Worm (Caenorhabditis elegans) whole organism, L4 larva: ENCODE measurements around the gene F48G7.8.
A peak's percentile ranks its signal among the peaks of the same experiment; 100 is the strongest.

Source experiments
- F10B5.3 ChIP-seq: sonication (generic microtip); optimal IDR thresholded peaks from 2 replicates; lab custom pipeline; 2016; ENCODE audit warnings: mild to moderate bottlenecking, missing genetic modification characterization, missing compliant biosample characterization
- F26F4.8 ChIP-seq: fragments of 200-800 bp; sonication (Bioruptor generic); conservative IDR thresholded peaks from 2 replicates; pipeline ENCODE4 v1.3.6; 2022; ENCODE audit warnings: missing genetic modification characterization, missing compliant biosample characterization
- R02D3.7 ChIP-seq: fragments of 150-350 bp; sonication (generic microtip); optimal IDR thresholded peaks from 3 replicates; lab custom pipeline; 2014; ENCODE audit warnings: missing biosample characterization, missing genetic modification characterization
- aly-2 ChIP-seq: sonication (generic microtip); optimal IDR thresholded peaks from 2 replicates; lab custom pipeline; 2018; ENCODE audit warnings: missing biosample characterization, missing genetic modification characterization
- ama-1 ChIP-seq: fragments of 150-350 bp; optimal IDR thresholded peaks from 2 replicates; lab custom pipeline; 2014; ENCODE audit warnings: inconsistent platforms, mixed read lengths
- attf-4 ChIP-seq: sonication (generic microtip); optimal IDR thresholded peaks from 3 replicates; lab custom pipeline; 2017; ENCODE audit warnings: missing biosample characterization, missing genetic modification characterization
- ceh-44 ChIP-seq: fragments of 200-800 bp; sonication (Bioruptor generic); IDR thresholded peaks from 2 replicates; pipeline ENCODE4 v1.3.6; 2022; ENCODE audit warnings: missing genetic modification reagents, missing genetic modification characterization, missing compliant biosample characterization
- ces-1 ChIP-seq: fragments of 150-350 bp; sonication (generic microtip); optimal IDR thresholded peaks from 4 replicates; lab custom pipeline; 2014; ENCODE audit warnings: missing biosample characterization, missing genetic modification reagents, missing genetic modification characterization
- cey-2 ChIP-seq: sonication (generic microtip); optimal IDR thresholded peaks from 3 replicates; lab custom pipeline; 2017; ENCODE audit warnings: missing genetic modification characterization, mild to moderate bottlenecking, missing compliant biosample characterization, antibody characterized with exemption, borderline replicate concordance; ENCODE audit not compliant: insufficient read depth
- ctbp-1 ChIP-seq: fragments of 200-800 bp; sonication (Bioruptor generic); IDR thresholded peaks from 2 replicates; pipeline ENCODE4 v1.3.6; 2022; ENCODE audit warnings: missing genetic modification reagents, missing genetic modification characterization, missing compliant biosample characterization
- daf-8 ChIP-seq: fragments of 200-800 bp; sonication (Bioruptor generic); IDR thresholded peaks from 2 replicates; pipeline ENCODE4 v1.3.6; 2022; ENCODE audit warnings: missing genetic modification characterization, missing compliant biosample characterization
- dmd-6 ChIP-seq: fragments of 200-800 bp; sonication (Bioruptor generic); IDR thresholded peaks from 2 replicates; pipeline ENCODE4 v1.3.6; 2022; ENCODE audit warnings: missing genetic modification reagents, missing genetic modification characterization, missing compliant biosample characterization
- dmd-8 ChIP-seq: fragments of 200-800 bp; sonication (Bioruptor generic); IDR thresholded peaks from 2 replicates; pipeline ENCODE4 v1.3.6; 2022; ENCODE audit warnings: missing genetic modification characterization, missing compliant biosample characterization
- dve-1 ChIP-seq: sonication (generic microtip); optimal IDR thresholded peaks from 2 replicates; lab custom pipeline; 2017; ENCODE audit warnings: antibody characterized with exemption, mild to moderate bottlenecking, missing genetic modification characterization, missing compliant biosample characterization; ENCODE audit not compliant: insufficient read depth
- fos-1 ChIP-seq: fragments of 150-350 bp; optimal IDR thresholded peaks from 2 replicates; lab custom pipeline; 2014; ENCODE audit warnings: missing biosample characterization, missing genetic modification characterization
- lim-7 ChIP-seq: fragments of 200-800 bp; sonication (Bioruptor generic); IDR thresholded peaks from 2 replicates; pipeline ENCODE4 v1.3.6; 2022; ENCODE audit warnings: missing genetic modification characterization, missing compliant biosample characterization
- lin-15B ChIP-seq: fragments of 150-350 bp; sonication (generic microtip); optimal IDR thresholded peaks from 3 replicates; lab custom pipeline; 2014; ENCODE audit warnings: missing biosample characterization, missing genetic modification characterization
- lin-29 ChIP-seq: fragments of 200-800 bp; sonication (Bioruptor generic); IDR thresholded peaks from 2 replicates; pipeline ENCODE4 v1.3.6; 2022; ENCODE audit warnings: missing genetic modification reagents, missing genetic modification characterization, missing compliant biosample characterization
- lin-38 ChIP-seq: fragments of 200-800 bp; sonication (Bioruptor generic); IDR thresholded peaks from 2 replicates; pipeline ENCODE4 v1.3.6; 2022; ENCODE audit warnings: missing genetic modification reagents, missing genetic modification characterization, missing compliant biosample characterization
- lin-39 ChIP-seq: fragments of 150-350 bp; optimal IDR thresholded peaks from 2 replicates; lab custom pipeline; 2014; ENCODE audit warnings: missing biosample characterization, missing genetic modification reagents, missing genetic modification characterization
- mep-1 ChIP-seq: fragments of 150-350 bp; sonication (generic microtip); optimal IDR thresholded peaks from 3 replicates; lab custom pipeline; 2014; ENCODE audit warnings: missing biosample characterization, missing genetic modification characterization
- nhr-10 ChIP-seq: fragments of 150-350 bp; optimal IDR thresholded peaks from 2 replicates; lab custom pipeline; 2014; ENCODE audit warnings: missing biosample characterization, missing genetic modification characterization
- nhr-11 ChIP-seq: fragments of 150-350 bp; optimal IDR thresholded peaks from 2 replicates; lab custom pipeline; 2014; ENCODE audit warnings: missing biosample characterization, missing genetic modification characterization
- nhr-237 ChIP-seq: sonication (generic microtip); optimal IDR thresholded peaks from 2 replicates; lab custom pipeline; 2017; ENCODE audit warnings: missing biosample characterization, missing genetic modification characterization
- nhr-25 ChIP-seq: sonication (generic microtip); optimal IDR thresholded peaks from 2 replicates; lab custom pipeline; 2017; ENCODE audit warnings: missing genetic modification characterization, mild to moderate bottlenecking, missing compliant biosample characterization, antibody characterized with exemption, moderate library complexity, borderline replicate concordance; ENCODE audit not compliant: insufficient read depth
- nhr-48 ChIP-seq: sonication (generic microtip); optimal IDR thresholded peaks from 2 replicates; lab custom pipeline; 2016; ENCODE audit warnings: mild to moderate bottlenecking, missing genetic modification characterization, missing compliant biosample characterization
- nhr-6 ChIP-seq: fragments of 150-350 bp; optimal IDR thresholded peaks from 2 replicates; lab custom pipeline; 2014; ENCODE audit warnings: missing biosample characterization, missing genetic modification characterization
- sdz-12 ChIP-seq: fragments of 200-800 bp; sonication (Bioruptor generic); optimal IDR thresholded peaks from 2 replicates; lab custom pipeline; 2018; ENCODE audit warnings: mild to moderate bottlenecking, missing genetic modification characterization, missing compliant biosample characterization
- set-16 ChIP-seq: fragments of 200-800 bp; sonication (Bioruptor generic); IDR thresholded peaks from 2 replicates; pipeline ENCODE4 v1.3.6; 2022; ENCODE audit warnings: missing genetic modification reagents, missing genetic modification characterization, missing compliant biosample characterization
- spr-1 ChIP-seq: sonication (generic microtip); optimal IDR thresholded peaks from 2 replicates; lab custom pipeline; 2016; ENCODE audit warnings: mild to moderate bottlenecking, missing genetic modification characterization, missing compliant biosample characterization
- tra-1 ChIP-seq: fragments of 200-800 bp; sonication (Bioruptor generic); IDR thresholded peaks from 2 replicates; pipeline ENCODE4 v1.3.6; 2022; ENCODE audit warnings: missing genetic modification reagents, missing genetic modification characterization, missing compliant biosample characterization
- unc-130 ChIP-seq: sonication (generic microtip); optimal IDR thresholded peaks from 2 replicates; lab custom pipeline; 2016; ENCODE audit warnings: missing genetic modification reagents, missing genetic modification characterization, missing compliant biosample characterization
- zfp-2 ChIP-seq: sonication (generic microtip); optimal IDR thresholded peaks from 2 replicates; lab custom pipeline; 2016; ENCODE audit warnings: mild to moderate bottlenecking, missing genetic modification characterization, missing compliant biosample characterization
- ztf-11 ChIP-seq: fragments of 150-350 bp; optimal IDR thresholded peaks from 2 replicates; lab custom pipeline; 2014; ENCODE audit warnings: missing biosample characterization, missing genetic modification characterization
- ztf-7 ChIP-seq: fragments of 150-350 bp; optimal IDR thresholded peaks from 2 replicates; lab custom pipeline; 2014; ENCODE audit warnings: missing biosample characterization, missing genetic modification characterization

Gene F48G7.8

ce11 chrV:664337-664847 lies 36.9 kb upstream of the F48G7.8 start, which contains the start of the genes F31F4.11 and srh-266:
TSS of gene F31F4.11 (minus strand) at chrV:664437.
TSS of gene srh-266 (plus strand) at chrV:664797.
- TF ChIP-seq ama-1: no peak
- no peak for TF ChIP-seq nhr-237 (tag; lab: Kevin White, UChicago)
- TF ChIP-seq ceh-44 (GFP tag; lab: Robert Waterston, UW): no peak

- no peak for TF ChIP-seq dmd-8
- TF ChIP-seq zfp-2: no peak
- TF ChIP-seq ctbp-1: no peak
- no peak for TF ChIP-seq nhr-11 (tag; lab: Kevin White, UChicago)
- TF ChIP-seq nhr-48 (tag; lab: Kevin White, UChicago): no peak
- TF ChIP-seq fos-1 (tag; lab: Kevin White, UChicago): no peak
- no peak for TF ChIP-seq dmd-6 (GFP tag; lab: Robert Waterston, UW)
- TF ChIP-seq ztf-7 (tag; lab: Kevin White, UChicago): no peak
- TF ChIP-seq ces-1 (GFP tag; lab: Kevin White, UChicago): no peak
- TF ChIP-seq F10B5.3 (tag; lab: Kevin White, UChicago): no peak
- TF ChIP-seq lin-39 (tag; lab: Kevin White, UChicago): no peak
- TF ChIP-seq mep-1 (tag; lab: Kevin White, UChicago): no peak
- no peak for TF ChIP-seq F26F4.8 (GFP tag; lab: Robert Waterston, UW)
- no peak for TF ChIP-seq lin-15B
Observed at ce11 chrV:660210-660609, 32.7 kb upstream of the F48G7.8 start, which contains the start of gene F31F4.17. TSS of gene F31F4.17 (minus strand) at chrV:660310.

ce11 chrV:658140-658539 lies 30.7 kb upstream of the F48G7.8 start:
- TF ChIP-seq lim-7 (GFP tag; lab: Robert Waterston, UW): peak; percentile 59; the same call in 1 of the 2 replicates
- TF ChIP-seq, all 104 proteins: peak for 1; not testable (repeated sequence) for 103

- TF ChIP-seq nhr-25 (tag; lab: Kevin White, UChicago): no peak
- no peak for TF ChIP-seq lin-38
- TF ChIP-seq daf-8 (GFP tag; lab: Robert Waterston, UW): no peak
- no peak for TF ChIP-seq R02D3.7 (tag; lab: Kevin White, UChicago)
- no peak for TF ChIP-seq attf-4 (tag; lab: Kevin White, UChicago)
- no peak for TF ChIP-seq spr-1
- TF ChIP-seq cey-2 (tag; lab: Kevin White, UChicago): no peak
- TF ChIP-seq sdz-12 (GFP tag; lab: Kevin White, UChicago): no peak
- TF ChIP-seq set-16 (GFP tag; lab: Robert Waterston, UW): no peak
- TF ChIP-seq dve-1: no peak
- no peak for TF ChIP-seq nhr-6 (tag; lab: Kevin White, UChicago)
- no peak for TF ChIP-seq nhr-48 (tag; lab: Kevin White, UChicago)
- TF ChIP-seq ztf-11: no peak
- no peak for TF ChIP-seq lin-29 (GFP tag; lab: Robert Waterston, UW)
- TF ChIP-seq unc-130 (GFP tag; lab: Kevin White, UChicago): no peak
- no peak for TF ChIP-seq ceh-44 (GFP tag; lab: Robert Waterston, UW)
- TF ChIP-seq aly-2 (tag; lab: Kevin White, UChicago): no peak
- TF ChIP-seq tra-1 (GFP tag; lab: Robert Waterston, UW): no peak
- no peak for TF ChIP-seq nhr-10 (tag; lab: Kevin White, UChicago)
Observed at ce11 chrV:657678-658077, 30.2 kb upstream of the F48G7.8 start, which contains the start of gene srh-246. TSS of gene srh-246 (minus strand) at chrV:657778.
